Worm (Caenorhabditis elegans): Measurements from ENCODE around the gene W07G4.7.

ce11 chrV:13009271-13009670, 25.2 kb downstream of the W07G4.7 start:
- no peak for TF ChIP-seq odd-2 (tag; optimal IDR thresholded peaks at IDR 0.05)
- TF ChIP-seq ama-1 (optimal IDR thresholded peaks at IDR 0.05), result no peak
- no peak for TF ChIP-seq ets-4 (tag; optimal IDR thresholded peaks at IDR 0.05)
- no peak for TF ChIP-seq fkh-10 (GFP tag; optimal IDR thresholded peaks at IDR 0.05)
- TF ChIP-seq hlh-30 (tag; optimal IDR thresholded peaks at IDR 0.05; ENCODE audit: insufficient read depth), result no peak
- TF ChIP-seq sox-4 (tag; optimal IDR thresholded peaks at IDR 0.05), result no peak
- no peak for TF ChIP-seq ceh-18 (tag; optimal IDR thresholded peaks at IDR 0.05)

All from whole organism, late embryonic.